Fruit fly (Drosophila melanogaster) whole organism, prepupa: ENCODE data around the gene CG13297.

ENCODE experiments used
- Blimp-1 ChIP-seq: fragments of 200-800 bp; sonication (Bioruptor generic); optimal IDR thresholded peaks from 3 replicates; lab custom pipeline; 2017; ENCODE audit warnings: missing biosample characterization, missing genetic modification characterization, mild to moderate bottlenecking, moderate library complexity, missing genetic modification reagents
- CG10631 ChIP-seq: fragments of 200-800 bp; sonication (Bioruptor generic); optimal IDR thresholded peaks from 2 replicates; lab custom pipeline; 2016; ENCODE audit warnings: missing biosample characterization, missing genetic modification characterization
- CG10669 ChIP-seq: fragments of 200-800 bp; sonication (Bioruptor generic); optimal IDR thresholded peaks from 3 replicates; lab custom pipeline; 2018; ENCODE audit warnings: missing biosample characterization, mild to moderate bottlenecking, missing genetic modification characterization, moderate library complexity
- CG11294 ChIP-seq: fragments of 200-800 bp; sonication (Bioruptor generic); IDR thresholded peaks from 2 replicates; pipeline ENCODE4 v1.3.6; 2022; ENCODE audit warnings: missing biosample characterization, missing genetic modification characterization
- CG11762 ChIP-seq: fragments of 200-800 bp; sonication (Bioruptor generic); optimal IDR thresholded peaks from 3 replicates; lab custom pipeline; 2016; ENCODE audit warnings: missing biosample characterization, missing genetic modification characterization; ENCODE audit not compliant: insufficient read depth
- CG11902 ChIP-seq: fragments of 200-800 bp; sonication (Bioruptor generic); optimal IDR thresholded peaks from 3 replicates; lab custom pipeline; 2016; ENCODE audit warnings: missing biosample characterization, missing genetic modification characterization
- CG15336 ChIP-seq: fragments of 200-800 bp; sonication (Bioruptor generic); IDR thresholded peaks from 2 replicates; pipeline ENCODE4 v1.3.6; 2022; ENCODE audit warnings: missing biosample characterization, missing genetic modification characterization
- CG16779 ChIP-seq: fragments of 200-800 bp; sonication (Bioruptor generic); optimal IDR thresholded peaks from 3 replicates; lab custom pipeline; 2017; ENCODE audit warnings: missing biosample characterization, mild to moderate bottlenecking, missing genetic modification characterization
- CG3032 ChIP-seq: fragments of 200-800 bp; optimal IDR thresholded peaks from 2 replicates; lab custom pipeline; 2019; ENCODE audit warnings: missing biosample characterization, mild to moderate bottlenecking, missing genetic modification characterization, moderate library complexity
- CG34406 ChIP-seq: fragments of 200-800 bp; sonication (Bioruptor generic); optimal IDR thresholded peaks from 3 replicates; lab custom pipeline; 2016; ENCODE audit warnings: missing biosample characterization, missing genetic modification characterization
- CG3919 ChIP-seq: fragments of 200-800 bp; sonication (Bioruptor generic); optimal IDR thresholded peaks from 3 replicates; lab custom pipeline; 2016; ENCODE audit warnings: missing biosample characterization, missing genetic modification characterization
- CG4318 ChIP-seq: fragments of 200-800 bp; sonication (Bioruptor generic); optimal IDR thresholded peaks from 3 replicates; lab custom pipeline; 2017; ENCODE audit warnings: missing biosample characterization, mild to moderate bottlenecking, missing genetic modification characterization
- CG6163 ChIP-seq: fragments of 200-800 bp; sonication (Bioruptor generic); IDR thresholded peaks from 3 replicates; pipeline ENCODE4 v1.3.6; 2022; ENCODE audit warnings: missing biosample characterization, missing genetic modification characterization
- CG6276 ChIP-seq: fragments of 200-800 bp; sonication (Bioruptor generic); optimal IDR thresholded peaks from 2 replicates; lab custom pipeline; 2017; ENCODE audit warnings: missing biosample characterization, mild to moderate bottlenecking, missing genetic modification characterization
- CG6808 ChIP-seq: fragments of 200-800 bp; sonication (Bioruptor generic); optimal IDR thresholded peaks from 3 replicates; lab custom pipeline; 2017; ENCODE audit warnings: missing biosample characterization, missing genetic modification characterization, mild to moderate bottlenecking, moderate library complexity, missing genetic modification reagents
- CG6854 ChIP-seq: fragments of 200-800 bp; sonication (Bioruptor generic); optimal IDR thresholded peaks from 2 replicates; lab custom pipeline; 2017; ENCODE audit warnings: missing biosample characterization, mild to moderate bottlenecking, missing genetic modification characterization
- CG8119 ChIP-seq: fragments of 200-800 bp; sonication (Bioruptor generic); IDR thresholded peaks from 3 replicates; pipeline ENCODE4 v1.3.6; 2022; ENCODE audit warnings: missing biosample characterization, missing genetic modification characterization
- CG8319 ChIP-seq: fragments of 200-800 bp; sonication (Bioruptor generic); optimal IDR thresholded peaks from 3 replicates; lab custom pipeline; 2016; ENCODE audit warnings: missing biosample characterization, missing genetic modification characterization
- CG9139 ChIP-seq: fragments of 200-800 bp; sonication (Bioruptor generic); optimal IDR thresholded peaks from 3 replicates; lab custom pipeline; 2017; ENCODE audit warnings: missing biosample characterization, mild to moderate bottlenecking, missing genetic modification characterization
- Eip75B ChIP-seq: fragments of 200-800 bp; sonication (Bioruptor generic); optimal IDR thresholded peaks from 3 replicates; lab custom pipeline; 2016; ENCODE audit warnings: missing biosample characterization, missing genetic modification characterization
- Eip78C ChIP-seq: fragments of 200-800 bp; sonication (Bioruptor generic); peaks from one replicate; lab custom pipeline; 2016; ENCODE audit warnings: missing biosample characterization, missing genetic modification characterization
- Eip93F ChIP-seq: fragments of 200-800 bp; sonication (Bioruptor generic); optimal IDR thresholded peaks from 2 replicates; lab custom pipeline; 2016; ENCODE audit warnings: missing biosample characterization, mild to moderate bottlenecking, missing genetic modification characterization
- Ets21C ChIP-seq: fragments of 200-800 bp; sonication (Bioruptor generic); optimal IDR thresholded peaks from 3 replicates; lab custom pipeline; 2016; ENCODE audit warnings: missing biosample characterization, missing genetic modification characterization
- Ets96B ChIP-seq: fragments of 200-800 bp; optimal IDR thresholded peaks from 2 replicates; lab custom pipeline; 2019; ENCODE audit warnings: missing biosample characterization, mild to moderate bottlenecking, missing genetic modification characterization, moderate library complexity
- Gug ChIP-seq: fragments of 200-800 bp; sonication (Bioruptor generic); IDR thresholded peaks from 2 replicates; pipeline ENCODE4 v1.3.6; 2022; ENCODE audit warnings: missing biosample characterization, missing genetic modification characterization
- Hr38 ChIP-seq: sonication (Bioruptor generic); optimal IDR thresholded peaks from 2 replicates; lab custom pipeline; 2016; ENCODE audit warnings: missing biosample characterization, missing genetic modification characterization
- Hr39 ChIP-seq: fragments of 200-800 bp; sonication (Bioruptor generic); optimal IDR thresholded peaks from 2 replicates; lab custom pipeline; 2016; ENCODE audit warnings: missing biosample characterization, missing genetic modification characterization
- Hr4 ChIP-seq: fragments of 200-800 bp; sonication (Bioruptor generic); optimal IDR thresholded peaks from 3 replicates; lab custom pipeline; 2016; ENCODE audit warnings: missing biosample characterization, missing genetic modification characterization
- Lpt ChIP-seq: fragments of 200-800 bp; sonication (Bioruptor generic); optimal IDR thresholded peaks from 3 replicates; lab custom pipeline; 2016; ENCODE audit warnings: missing biosample characterization, missing genetic modification characterization
- Smox ChIP-seq: fragments of 200-800 bp; sonication (Bioruptor generic); optimal IDR thresholded peaks from 3 replicates; lab custom pipeline; 2016; ENCODE audit warnings: missing biosample characterization, missing genetic modification characterization
- Sox102F ChIP-seq: fragments of 200-800 bp; sonication (Bioruptor generic); optimal IDR thresholded peaks from 2 replicates; lab custom pipeline; 2016; ENCODE audit warnings: missing biosample characterization, mild to moderate bottlenecking, missing genetic modification characterization
- Sox14 ChIP-seq: fragments of 200-800 bp; sonication (Bioruptor generic); optimal IDR thresholded peaks from 3 replicates; lab custom pipeline; 2016; ENCODE audit warnings: missing biosample characterization, missing genetic modification characterization
- achi ChIP-seq: fragments of 200-800 bp; sonication (Bioruptor generic); optimal IDR thresholded peaks from 3 replicates; lab custom pipeline; 2016; ENCODE audit warnings: missing biosample characterization, missing genetic modification characterization
- acj6 ChIP-seq: fragments of 200-800 bp; sonication (Bioruptor generic); optimal IDR thresholded peaks from 3 replicates; lab custom pipeline; 2016; ENCODE audit warnings: missing biosample characterization, missing genetic modification characterization
- cyc ChIP-seq: fragments of 200-800 bp; sonication (Bioruptor generic); optimal IDR thresholded peaks from 3 replicates; lab custom pipeline; 2016; ENCODE audit warnings: missing biosample characterization, missing genetic modification characterization
- dac ChIP-seq: fragments of 200-800 bp; sonication (Bioruptor generic); optimal IDR thresholded peaks from 2 replicates; lab custom pipeline; 2017; ENCODE audit warnings: missing biosample characterization, mild to moderate bottlenecking, missing genetic modification characterization
- dsx ChIP-seq: fragments of 200-800 bp; optimal IDR thresholded peaks from 3 replicates; lab custom pipeline; 2019; ENCODE audit warnings: missing biosample characterization, mild to moderate bottlenecking, missing genetic modification characterization, moderate library complexity; ENCODE audit not compliant: poor library complexity, severe bottlenecking
- eg ChIP-seq: fragments of 200-800 bp; sonication (Bioruptor generic); IDR thresholded peaks from 3 replicates; pipeline ENCODE4 v1.3.6; 2022; ENCODE audit warnings: missing biosample characterization, missing genetic modification characterization
- esn ChIP-seq: fragments of 200-800 bp; sonication (Bioruptor generic); optimal IDR thresholded peaks from 2 replicates; lab custom pipeline; 2016; ENCODE audit warnings: missing biosample characterization, mild to moderate bottlenecking, missing genetic modification characterization, moderate library complexity
- fd59A ChIP-seq: fragments of 200-800 bp; sonication (Bioruptor generic); optimal IDR thresholded peaks from 2 replicates; lab custom pipeline; 2017; ENCODE audit warnings: missing biosample characterization, mild to moderate bottlenecking, missing genetic modification characterization, missing genetic modification reagents
- fd85E ChIP-seq: fragments of 200-800 bp; sonication (Bioruptor generic); optimal IDR thresholded peaks from 3 replicates; lab custom pipeline; 2016; ENCODE audit warnings: missing biosample characterization, missing genetic modification characterization
- fkh ChIP-seq: fragments of 200-800 bp; sonication (Bioruptor generic); optimal IDR thresholded peaks from 3 replicates; lab custom pipeline; 2017; ENCODE audit warnings: missing biosample characterization, mild to moderate bottlenecking, missing genetic modification characterization, moderate library complexity
- pdm3 ChIP-seq: fragments of 200-800 bp; sonication (Bioruptor generic); optimal IDR thresholded peaks from 3 replicates; lab custom pipeline; 2016; ENCODE audit warnings: missing biosample characterization, missing genetic modification characterization
- spab ChIP-seq: fragments of 200-800 bp; sonication (Bioruptor generic); optimal IDR thresholded peaks from 2 replicates; lab custom pipeline; 2017; ENCODE audit warnings: missing biosample characterization, mild to moderate bottlenecking, missing genetic modification characterization, missing genetic modification reagents
- vri ChIP-seq: fragments of 200-800 bp; sonication (Bioruptor generic); optimal IDR thresholded peaks from 3 replicates; lab custom pipeline; 2016; ENCODE audit warnings: missing biosample characterization, mild to moderate bottlenecking, missing genetic modification characterization

The CG13297 gene

dm6 chr3L:6192822-6193555 lies 35.8 kb upstream of the CG13297 start, which contains the start of the genes Sf3b6 and Tnpo (continued):
- TF ChIP-seq Hr38 (GFP tag; lab: Kevin White, UChicago) (no peak), CG3919 (GFP tag; lab: Kevin White, UChicago) (no peak), cyc (GFP tag; lab: Kevin White, UChicago) (peak; percentile 79), esn (GFP tag; lab: Kevin White, UChicago) (peak; percentile 88), Eip75B (GFP tag; lab: Kevin White, UChicago) (no peak), CG6808 (GFP tag; lab: Kevin White, UChicago) (no peak), fd85E (peak; percentile 25), fd59A (GFP tag; lab: Kevin White, UChicago) (peak; percentile 52), CG3032 (tag; lab: Kevin White, UChicago) (peak; percentile 84)

dm6 chr3L:6188995-6189927 lies 32.1 kb upstream of the CG13297 start, which contains the start of the genes D19A and CG7386:
Gene D19A (minus strand): TSS chr3L:6189123.
Gene CG7386 (plus strand): TSS chr3L:6189745.
- no peak for TF ChIP-seq spab (GFP tag; lab: Kevin White, UChicago)
- peak; percentile 11 for TF ChIP-seq Ets96B (tag; lab: Kevin White, UChicago)
- peak; percentile 58 for TF ChIP-seq CG10631 (GFP tag; lab: Kevin White, UChicago)
- TF ChIP-seq CG6163 = peak; percentile 66
- peak; percentile 53; the same call in 2 of the 3 replicates for TF ChIP-seq eg (GFP tag; lab: Robert Waterston, UW)
- TF ChIP-seq Lpt (GFP tag; lab: Kevin White, UChicago) = peak; percentile 10
- peak; percentile 42 for TF ChIP-seq CG3032 (tag; lab: Kevin White, UChicago)
- no peak for TF ChIP-seq CG11294 (GFP tag; lab: Robert Waterston, UW)
- TF ChIP-seq Ets21C (GFP tag; lab: Kevin White, UChicago) = peak; percentile 46
- peak; percentile 67 for TF ChIP-seq esn (GFP tag; lab: Kevin White, UChicago)
- TF ChIP-seq CG10669 (GFP tag; lab: Kevin White, UChicago) = no peak
- no peak for TF ChIP-seq Hr38 (GFP tag; lab: Kevin White, UChicago)
- no peak for TF ChIP-seq CG4318 (GFP tag; lab: Kevin White, UChicago)
- TF ChIP-seq pdm3 = peak; percentile 69
- peak; percentile 1 for TF ChIP-seq fd59A (GFP tag; lab: Kevin White, UChicago)
- TF ChIP-seq Sox102F (GFP tag; lab: Kevin White, UChicago) = no peak
- TF ChIP-seq dac (GFP tag; lab: Kevin White, UChicago) = no peak
- peak; percentile 61 for TF ChIP-seq Eip78C (GFP tag; lab: Kevin White, UChicago)
- no peak for TF ChIP-seq CG6808 (GFP tag; lab: Kevin White, UChicago)
- no peak for TF ChIP-seq Eip93F (GFP tag; lab: Kevin White, UChicago)
- TF ChIP-seq Sox14 (GFP tag; lab: Kevin White, UChicago) = peak; percentile 50
- TF ChIP-seq achi (GFP tag; lab: Kevin White, UChicago) = peak; percentile 56
- no peak for TF ChIP-seq Smox (GFP tag; lab: Kevin White, UChicago)
- peak; percentile 38 for TF ChIP-seq CG34406 (GFP tag; lab: Kevin White, UChicago)
- TF ChIP-seq CG8319 (GFP tag; lab: Kevin White, UChicago) = no peak
- peak; percentile 71 for TF ChIP-seq Hr39
- TF ChIP-seq CG6276 (GFP tag; lab: Kevin White, UChicago) = no peak
- TF ChIP-seq vri (GFP tag; lab: Kevin White, UChicago) = no peak
- TF ChIP-seq dsx (GFP tag; lab: Kevin White, UChicago) = peak; percentile 19
- TF ChIP-seq CG16779 = no peak
- TF ChIP-seq acj6 (GFP tag; lab: Kevin White, UChicago) = peak; percentile 42
- peak; percentile 42 for TF ChIP-seq Gug (GFP tag; lab: Robert Waterston, UW)
- TF ChIP-seq CG6854 (GFP tag; lab: Kevin White, UChicago) = no peak
- TF ChIP-seq CG11902 (GFP tag; lab: Kevin White, UChicago) = peak; percentile 26
- TF ChIP-seq CG8119 (GFP tag; lab: Robert Waterston, UW) = peak; percentile 25; the same call in 1 of the 3 replicates
- peak; percentile 50 for TF ChIP-seq CG15336 (GFP tag; lab: Robert Waterston, UW)
- TF ChIP-seq Hr4 (GFP tag; lab: Kevin White, UChicago) = peak; percentile 49
- peak; percentile 25 for TF ChIP-seq CG11762 (GFP tag; lab: Kevin White, UChicago)
- peak; percentile 89 for TF ChIP-seq fkh (GFP tag; lab: Kevin White, UChicago)
- no peak for TF ChIP-seq Blimp-1
- no peak for TF ChIP-seq CG9139 (GFP tag; lab: Kevin White, UChicago)
